Worm (Caenorhabditis elegans) whole organism, dauer: ENCODE measurements around the gene C52A11.3.

Experiments used
- unc-62 ChIP-seq: sonication (generic microtip); optimal IDR thresholded peaks from 2 replicates; lab custom pipeline; 2017; ENCODE audit warnings: missing biosample characterization, missing genetic modification reagents, missing genetic modification characterization

C52A11.3 gene

ce11 chrII:10723069-10723468, 14.1 kb upstream of the C52A11.3 start, which contains the start of gene C09G5.14:
Gene C09G5.14 (minus strand): TSS chrII:10723169.
- TF ChIP-seq unc-62: no peak

- TF ChIP-seq unc-62: no peak
Observed at ce11 chrII:10730702-10731101, 6.5 kb upstream of the C52A11.3 start.

- no peak for TF ChIP-seq unc-62
Observed at ce11 chrII:10731552-10731951, 5.6 kb upstream of the C52A11.3 start, which contains the start of gene glb-12. Gene glb-12 (minus strand): TSS chrII:10731652.

ce11 chrII:10744801-10745200, 7.6 kb downstream of the C52A11.3 start:
- TF ChIP-seq unc-62: no peak

- no peak for TF ChIP-seq unc-62
Observed at ce11 chrII:10753694-10754093, 16.5 kb downstream of the C52A11.3 start.

ce11 chrII:10755455-10755854, 18.3 kb downstream of the C52A11.3 start:
- TF ChIP-seq unc-62: no peak

- no peak for TF ChIP-seq unc-62
Observed at ce11 chrII:10758951-10759350, 21.8 kb downstream of the C52A11.3 start.

- TF ChIP-seq unc-62: no peak
Observed at ce11 chrII:10759425-10759824, 22.3 kb downstream of the C52A11.3 start.

- no peak for TF ChIP-seq unc-62
Observed at ce11 chrII:10760801-10761200, 23.6 kb downstream of the C52A11.3 start.

ce11 chrII:10761653-10762052, 24.5 kb downstream of the C52A11.3 start:
- TF ChIP-seq unc-62: no peak

- TF ChIP-seq unc-62: no peak
Observed at ce11 chrII:10765238-10765637, 28.1 kb downstream of the C52A11.3 start.

- no peak for TF ChIP-seq unc-62
Observed at ce11 chrII:10766773-10767172, 29.6 kb downstream of the C52A11.3 start.

ce11 chrII:10767977-10768376, 30.8 kb downstream of the C52A11.3 start:
- no peak for TF ChIP-seq unc-62

ce11 chrII:10769291-10769690, 32.1 kb downstream of the C52A11.3 start:
- no peak for TF ChIP-seq unc-62

- no peak for TF ChIP-seq unc-62
Observed at ce11 chrII:10778026-10778425, 40.9 kb downstream of the C52A11.3 start, which contains the start of gene mpz-1. Gene mpz-1 (minus strand): TSS chrII:10778126.

- no peak for TF ChIP-seq unc-62
Observed at ce11 chrII:10783201-10783962, 46.2 kb downstream of the C52A11.3 start, which contains the start of gene ect-2. Gene ect-2 (minus strand): TSS chrII:10783962.

ce11 chrII:10784248-10784647, 47.1 kb downstream of the C52A11.3 start:
- TF ChIP-seq unc-62: no peak

ce11 chrII:10784780-10785463, 47.8 kb downstream of the C52A11.3 start, which contains the start of gene cdl-1:
Gene cdl-1 (plus strand): TSS chrII:10785452.
- TF ChIP-seq unc-62: no peak
